Fruit fly (Drosophila melanogaster): ENCODE measurements around the gene Tango14.

The Tango14 gene

DNA sequence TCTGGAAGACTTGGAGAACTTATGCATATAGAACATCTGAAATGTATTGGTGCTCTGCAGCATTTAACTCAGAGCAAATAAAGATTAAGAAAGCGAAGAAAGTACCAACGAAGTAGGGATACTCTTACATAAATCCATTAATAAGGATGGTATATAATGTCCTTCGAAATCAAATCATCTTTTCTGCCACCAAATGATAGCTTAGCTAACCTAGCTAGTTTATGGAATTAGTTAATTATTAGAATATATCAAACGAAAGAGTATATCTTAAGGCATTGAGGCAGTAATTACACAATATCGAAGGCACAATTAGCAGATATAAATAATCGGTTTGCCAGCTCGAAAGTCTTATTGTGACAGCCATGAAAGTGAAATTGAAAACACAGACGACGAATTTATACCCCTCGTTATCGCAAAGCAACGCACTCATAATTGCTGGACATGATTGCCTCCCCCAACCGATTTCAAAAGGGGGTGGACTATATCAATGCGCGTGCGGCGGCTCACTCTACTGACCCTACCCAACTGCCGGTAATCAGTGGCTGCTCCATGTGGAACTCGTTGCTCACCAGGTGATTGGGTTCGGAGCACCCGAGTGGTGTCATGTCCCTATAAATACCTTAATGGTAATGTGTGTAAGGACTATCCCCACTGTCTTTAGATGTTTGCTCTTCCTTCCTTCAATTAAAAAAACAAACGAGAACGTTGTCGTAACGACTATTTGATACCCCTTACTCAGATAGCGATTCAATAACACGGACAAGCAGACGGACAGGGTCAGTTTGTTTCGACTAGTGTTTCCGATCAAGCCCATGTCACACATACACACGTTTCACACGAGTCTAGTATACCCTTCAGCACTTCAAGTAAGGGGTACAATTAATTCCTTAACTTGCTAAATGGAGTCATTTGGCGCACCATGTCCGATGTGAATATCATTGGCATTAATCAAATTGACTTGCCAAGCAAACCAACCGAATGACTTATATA is 13.8 kb upstream of the Tango14 start (continued):
- TF ChIP-seq CG7987 (GFP tag; optimal IDR thresholded peaks at IDR 0.05) (no peak), Oaz (GFP tag; IDR thresholded peaks at IDR 0.05) (no peak), CG14965 (GFP tag; optimal IDR thresholded peaks at IDR 0.05; ENCODE audit: borderline replicate concordance) (no peak), Neu2 (GFP tag; optimal IDR thresholded peaks at IDR 0.05; ENCODE audit: borderline replicate concordance) (no peak), CG1603 (tag; optimal IDR thresholded peaks at IDR 0.05) (peak; percentile 78), CG15479 (GFP tag; optimal IDR thresholded peaks at IDR 0.05) (no peak), sima (GFP tag; optimal IDR thresholded peaks at IDR 0.05) (no peak), oc (tag; optimal IDR thresholded peaks at IDR 0.05) (peak; percentile 21), gcm (GFP tag; optimal IDR thresholded peaks at IDR 0.05) (peak; percentile 3), CG11696 (GFP tag; IDR thresholded peaks at IDR 0.05) (no peak), CG15696 (tag; optimal IDR thresholded peaks at IDR 0.05) (no peak), unpg (GFP tag; optimal IDR thresholded peaks at IDR 0.05) (peak; percentile 59), CoRest (tag; optimal IDR thresholded peaks at IDR 0.05) (peak; percentile 60), CG30020 (tag; optimal IDR thresholded peaks at IDR 0.05) (no peak), Doc2 (GFP tag; IDR thresholded peaks at IDR 0.05) (no peak), CG4707 (GFP tag; optimal IDR thresholded peaks at IDR 0.05) (no peak), aop (GFP tag; IDR thresholded peaks at IDR 0.05) (no peak), Ssrp (tag; optimal IDR thresholded peaks at IDR 0.05) (peak; percentile 42), chn (GFP tag; optimal IDR thresholded peaks at IDR 0.05) (peak; percentile 35), corto (GFP tag; optimal IDR thresholded peaks at IDR 0.05) (peak; percentile 81), CG1832 (GFP tag; optimal IDR thresholded peaks at IDR 0.05) (no peak), gce (GFP tag; IDR thresholded peaks at IDR 0.05) (no peak), CG11247 (GFP tag; IDR thresholded peaks at IDR 0.05) (no peak), CG6272 (GFP tag; IDR thresholded peaks at IDR 0.05) (no peak), Hr3 (GFP tag; optimal IDR thresholded peaks at IDR 0.05) (peak; percentile 39), amos (GFP tag; IDR thresholded peaks at IDR 0.05; ENCODE audit: partially characterized antibody) (no peak), Dad (GFP tag; optimal IDR thresholded peaks at IDR 0.05) (peak; percentile 9), CG1602 (GFP tag; optimal IDR thresholded peaks at IDR 0.05) (peak; percentile 36), emc (GFP tag; optimal IDR thresholded peaks at IDR 0.05) (no peak), CG11093 (GFP tag; IDR thresholded peaks at IDR 0.05) (no peak), tup (GFP tag; optimal IDR thresholded peaks at IDR 0.05) (no peak), CG3281 (GFP tag; optimal IDR thresholded peaks at IDR 0.05) (peak; percentile 54), dm (GFP tag; optimal IDR thresholded peaks at IDR 0.05) (no peak), CG7786 (GFP tag; optimal IDR thresholded peaks at IDR 0.05) (peak; percentile 30), Med (GFP tag) (peak; percentile 87), Hr78 (GFP tag; optimal IDR thresholded peaks at IDR 0.05) (no peak), CG9797 (GFP tag; optimal IDR thresholded peaks at IDR 0.05) (no peak), CG10565 (GFP tag; optimal IDR thresholded peaks at IDR 0.05) (no peak), E2f2 (GFP tag; IDR thresholded peaks at IDR 0.05) (no peak; the same call in 1 of the 2 replicates), CG11456 (GFP tag; IDR thresholded peaks at IDR 0.05) (no peak), hbn (GFP tag; IDR thresholded peaks at IDR 0.05; ENCODE audit: partially characterized antibody) (no peak), CG4854 (GFP tag; optimal IDR thresholded peaks at IDR 0.05) (peak; percentile 24), CG30403 (GFP tag; optimal IDR thresholded peaks at IDR 0.05) (peak; percentile 55), CG3847 (GFP tag; IDR thresholded peaks at IDR 0.05) (0 out of 2 replicates have a peak, but pooled peaks have one; percentile 23), CG3995 (GFP tag; optimal IDR thresholded peaks at IDR 0.05) (no peak), jigr1 (GFP tag; IDR thresholded peaks at IDR 0.05) (no peak), CG3065 (GFP tag; optimal IDR thresholded peaks at IDR 0.05) (no peak), bsh (GFP tag; optimal IDR thresholded peaks at IDR 0.05) (peak; percentile 7 to 71)
